Worm (Caenorhabditis elegans) whole organism, L2 larva: ENCODE results near the gene Y71H10B.1.

Experiments used
- blmp-1 ChIP-seq: sonication (generic microtip); optimal IDR thresholded peaks from 2 replicates; lab custom pipeline; 2017; ENCODE audit warnings: missing genetic modification characterization, mild to moderate bottlenecking, missing compliant biosample characterization, antibody characterized with exemption, moderate library complexity; ENCODE audit not compliant: insufficient read depth
- dmd-4 ChIP-seq: sonication (generic microtip); optimal IDR thresholded peaks from 2 replicates; lab custom pipeline; 2017; ENCODE audit warnings: missing biosample characterization, missing genetic modification characterization
- mdl-1 ChIP-seq, 2 experiments: fragments of 150-350 bp in 1 of 2; sonication (generic microtip) in 1 of 2; optimal IDR thresholded peaks; 2 replicates each; lab custom pipeline; 2017; ENCODE audit warnings: missing biosample characterization in 2 of 2, missing genetic modification characterization in 2 of 2

- TF ChIP-seq blmp-1 (tag; lab: Kevin White, UChicago) (no peak), dmd-4 (tag; lab: Kevin White, UChicago) (no peak), mdl-1 (tag; optimal IDR thresholded peaks at IDR 0.05; lab: Kevin White, UChicago) (no peak)
Observed at ce11 chrX:2865591-2866217, 25.6 kb upstream of the Y71H10B.1 start.
